Fruit fly (Drosophila melanogaster) whole organism, embryonic: ENCODE data around the gene CG14207.
A peak's percentile ranks its signal among the peaks of the same experiment; 100 is the strongest.

Experiments used
- Atf-2 ChIP-seq: fragments of 200-800 bp; sonication (Bioruptor generic); optimal IDR thresholded peaks from 2 replicates; lab custom pipeline; 2016; ENCODE audit warnings: missing biosample characterization, missing genetic modification characterization
- C15 ChIP-seq: fragments of 200-800 bp; sonication (Bioruptor generic); IDR thresholded peaks from 3 replicates; pipeline ENCODE4 v1.3.6; 2022; ENCODE audit warnings: missing biosample characterization, missing genetic modification characterization
- CG10267 ChIP-seq: fragments of 200-800 bp; sonication (Bioruptor generic); optimal IDR thresholded peaks from 2 replicates; lab custom pipeline; 2018; ENCODE audit warnings: missing biosample characterization, mild to moderate bottlenecking, missing genetic modification characterization, moderate library complexity
- CG10366 ChIP-seq: fragments of 200-800 bp; sonication (Bioruptor generic); IDR thresholded peaks from 2 replicates; pipeline ENCODE4 v1.3.6; 2022; ENCODE audit warnings: missing biosample characterization, missing genetic modification characterization
- CG15269 ChIP-seq: fragments of 200-800 bp; sonication (Bioruptor generic); optimal IDR thresholded peaks from 2 replicates; lab custom pipeline; 2018; ENCODE audit warnings: missing biosample characterization, mild to moderate bottlenecking, missing genetic modification characterization, moderate library complexity
- CG16813 ChIP-seq: fragments of 200-800 bp; sonication (Bioruptor generic); IDR thresholded peaks from 3 replicates; pipeline ENCODE4 v1.3.6; 2022; ENCODE audit warnings: missing biosample characterization, missing genetic modification characterization; ENCODE audit not compliant: partially characterized antibody
- CG17186 ChIP-seq: fragments of 200-800 bp; sonication (Bioruptor generic); optimal IDR thresholded peaks from 3 replicates; lab custom pipeline; 2017; ENCODE audit warnings: missing biosample characterization, missing genetic modification reagents, missing genetic modification characterization
- CG17568 ChIP-seq: fragments of 200-800 bp; sonication (Bioruptor generic); optimal IDR thresholded peaks from 2 replicates; lab custom pipeline; 2018; ENCODE audit warnings: missing biosample characterization, mild to moderate bottlenecking, missing genetic modification characterization, moderate library complexity
- CG18599 ChIP-seq: fragments of 200-800 bp; sonication (Bioruptor generic); optimal IDR thresholded peaks from 3 replicates; lab custom pipeline; 2017; ENCODE audit warnings: missing biosample characterization, missing genetic modification characterization, mild to moderate bottlenecking, moderate library complexity, missing genetic modification reagents
- CG2712 ChIP-seq: fragments of 200-800 bp; optimal IDR thresholded peaks from 3 replicates; lab custom pipeline; 2019; ENCODE audit warnings: missing biosample characterization, mild to moderate bottlenecking, missing genetic modification characterization, moderate library complexity
- CG3065 ChIP-seq: fragments of 200-800 bp; sonication (Bioruptor generic); optimal IDR thresholded peaks from 2 replicates; lab custom pipeline; 2016; ENCODE audit warnings: missing biosample characterization, missing genetic modification characterization
- CG31388 ChIP-seq: fragments of 200-800 bp; sonication (Bioruptor generic); optimal IDR thresholded peaks from 2 replicates; lab custom pipeline; 2016; ENCODE audit warnings: missing biosample characterization, missing genetic modification characterization
- CG34422 ChIP-seq: fragments of 200-800 bp; sonication (Bioruptor generic); IDR thresholded peaks from 3 replicates; pipeline ENCODE4 v1.3.6; 2022; ENCODE audit warnings: missing biosample characterization, missing genetic modification characterization
- CG4360 ChIP-seq: fragments of 200-800 bp; sonication (Bioruptor generic); IDR thresholded peaks from 2 replicates; pipeline ENCODE4 v1.3.6; 2022; ENCODE audit warnings: missing biosample characterization, missing genetic modification characterization
- CG6254 ChIP-seq: fragments of 200-800 bp; sonication (Bioruptor generic); optimal IDR thresholded peaks from 3 replicates; lab custom pipeline; 2017; ENCODE audit warnings: mild to moderate bottlenecking, missing biosample characterization, missing genetic modification reagents, missing genetic modification characterization
- CG9609 ChIP-seq: fragments of 200-800 bp; sonication (Bioruptor generic); optimal IDR thresholded peaks from 3 replicates; lab custom pipeline; 2016; ENCODE audit warnings: missing biosample characterization, missing genetic modification characterization
- CG9932 ChIP-seq: fragments of 200-800 bp; sonication (Bioruptor generic); IDR thresholded peaks from 2 replicates; pipeline ENCODE4 v1.3.6; 2022; ENCODE audit warnings: missing biosample characterization, missing genetic modification characterization
- Drgx ChIP-seq: fragments of 200-800 bp; sonication (Bioruptor generic); IDR thresholded peaks from 2 replicates; pipeline ENCODE4 v1.3.6; 2022; ENCODE audit warnings: missing biosample characterization, missing genetic modification characterization
- Eip74EF ChIP-seq, 2 experiments: fragments of 200-800 bp in 1 of 2; fragments of >200 bp in 1 of 2; sonication (Bioruptor generic) in 1 of 2; optimal IDR thresholded peaks; 2 replicates each; lab custom pipeline; 2017 to 2019; ENCODE audit warnings: missing biosample characterization in 2 of 2, missing genetic modification characterization in 2 of 2, mild to moderate bottlenecking in 1 of 2, moderate library complexity in 1 of 2
- Gsc ChIP-seq: fragments of 200-800 bp; sonication (Bioruptor generic); IDR thresholded peaks from 2 replicates; pipeline ENCODE4 v1.3.6; 2022; ENCODE audit warnings: missing biosample characterization, missing genetic modification characterization
- Gug ChIP-seq: fragments of 200-800 bp; sonication (Bioruptor generic); IDR thresholded peaks from 4 replicates; pipeline ENCODE4 v1.3.6; 2022; ENCODE audit warnings: missing biosample characterization, missing genetic modification characterization
- Kr ChIP-seq: fragments of 200-800 bp; sonication (Bioruptor generic); optimal IDR thresholded peaks from 2 replicates; lab custom pipeline; 2017; ENCODE audit warnings: missing biosample characterization, mild to moderate bottlenecking, missing genetic modification characterization
- Lhr ChIP-seq: fragments of 200-800 bp; sonication (Bioruptor generic); optimal IDR thresholded peaks from 3 replicates; lab custom pipeline; 2017; ENCODE audit warnings: mild to moderate bottlenecking, missing biosample characterization, missing genetic modification reagents, missing genetic modification characterization
- MTF-1 ChIP-seq: fragments of 200-800 bp; sonication (Bioruptor generic); optimal IDR thresholded peaks from 2 replicates; lab custom pipeline; 2018; ENCODE audit warnings: missing biosample characterization, mild to moderate bottlenecking, missing genetic modification characterization, borderline replicate concordance
- NfI ChIP-seq: fragments of 200-800 bp; sonication (Bioruptor generic); optimal IDR thresholded peaks from 3 replicates; lab custom pipeline; 2018; ENCODE audit warnings: missing biosample characterization, mild to moderate bottlenecking, missing genetic modification characterization, moderate library complexity
- Rfx ChIP-seq: fragments of 200-800 bp; sonication (Bioruptor generic); IDR thresholded peaks from 2 replicates; pipeline ENCODE4 v1.3.6; 2022; ENCODE audit warnings: missing biosample characterization, missing genetic modification characterization
- Usf ChIP-seq: fragments of 200-800 bp; sonication (Bioruptor generic); optimal IDR thresholded peaks from 2 replicates; lab custom pipeline; 2017; ENCODE audit warnings: missing genotype, missing biosample characterization, missing genetic modification characterization
- Xrp1 ChIP-seq: fragments of 200-800 bp; sonication (Bioruptor generic); IDR thresholded peaks from 2 replicates; pipeline ENCODE4 v1.3.6; 2022; ENCODE audit warnings: missing biosample characterization, missing genetic modification characterization
- aop ChIP-seq: fragments of 200-800 bp; sonication (Bioruptor generic); IDR thresholded peaks from 2 replicates; pipeline ENCODE4 v1.3.6; 2022; ENCODE audit warnings: missing biosample characterization, missing genetic modification characterization
- bab2 ChIP-seq: fragments of 200-800 bp; sonication (Bioruptor generic); optimal IDR thresholded peaks from 2 replicates; lab custom pipeline; 2016; ENCODE audit warnings: missing biosample characterization, missing genetic modification characterization
- cato ChIP-seq: fragments of 200-800 bp; sonication (Bioruptor generic); optimal IDR thresholded peaks from 2 replicates; lab custom pipeline; 2016; ENCODE audit warnings: missing biosample characterization, missing genetic modification characterization, borderline replicate concordance
- caup ChIP-seq: fragments of 200-800 bp; sonication (Bioruptor generic); optimal IDR thresholded peaks from 3 replicates; lab custom pipeline; 2017; ENCODE audit warnings: missing biosample characterization, mild to moderate bottlenecking, missing genetic modification characterization, moderate library complexity; ENCODE audit not compliant: severe bottlenecking
- cwo ChIP-seq: fragments of 200-800 bp; sonication (Bioruptor generic); optimal IDR thresholded peaks from 3 replicates; lab custom pipeline; 2017; ENCODE audit warnings: missing biosample characterization, missing genetic modification characterization, mild to moderate bottlenecking, moderate library complexity, missing genetic modification reagents
- dimm ChIP-seq: fragments of 200-800 bp; sonication (Bioruptor generic); IDR thresholded peaks from 2 replicates; pipeline ENCODE4 v1.3.6; 2022; ENCODE audit warnings: missing biosample characterization, missing genetic modification characterization
- dpn ChIP-seq, 2 experiments: fragments of 200-800 bp; sonication (Bioruptor generic); optimal IDR thresholded peaks; 3 replicates each; lab custom pipeline; 2016; ENCODE audit warnings: missing biosample characterization in 2 of 2, missing genetic modification characterization in 2 of 2
- fu2 ChIP-seq: fragments of 200-800 bp; sonication (Bioruptor generic); optimal IDR thresholded peaks from 2 replicates; lab custom pipeline; 2016; ENCODE audit warnings: missing biosample characterization, missing genetic modification characterization
- ind ChIP-seq: fragments of 200-800 bp; sonication (Bioruptor generic); optimal IDR thresholded peaks from 3 replicates; lab custom pipeline; 2016; ENCODE audit warnings: missing biosample characterization, missing genetic modification characterization
- klu ChIP-seq: fragments of 200-800 bp; sonication (Bioruptor generic); IDR thresholded peaks from 2 replicates; pipeline ENCODE4 v1.3.6; 2022; ENCODE audit warnings: missing biosample characterization, missing genetic modification characterization
- kni ChIP-seq: fragments of 200-800 bp; sonication (Bioruptor generic); optimal IDR thresholded peaks from 3 replicates; lab custom pipeline; 2017; ENCODE audit warnings: mild to moderate bottlenecking, missing biosample characterization, missing genetic modification reagents, missing genetic modification characterization
- lab ChIP-seq: fragments of 200-800 bp; sonication (Bioruptor generic); optimal IDR thresholded peaks from 3 replicates; lab custom pipeline; 2017; ENCODE audit warnings: missing biosample characterization, missing genetic modification characterization, mild to moderate bottlenecking, moderate library complexity, missing genetic modification reagents
- lmd ChIP-seq: fragments of 200-800 bp; sonication (Bioruptor generic); IDR thresholded peaks from 2 replicates; pipeline ENCODE4 v1.3.6; 2022; ENCODE audit warnings: missing biosample characterization, missing genetic modification characterization
- lov ChIP-seq, 2 experiments: fragments of 200-800 bp in 1 of 2; fragments of >200 bp in 1 of 2; sonication (Bioruptor generic) in 1 of 2; IDR thresholded peaks in 1 of 2; optimal IDR thresholded peaks in 1 of 2; 2 replicates in 1 of 2; 3 replicates in 1 of 2; pipeline versions ENCODE4 v1.3.6 to Lab custom; 2017 to 2022; ENCODE audit warnings: missing biosample characterization in 1 of 2, missing genetic modification characterization in 1 of 2
- prd ChIP-seq, 3 experiments: fragments of >200 bp in 2 of 3; fragments of 200-800 bp in 1 of 3; sonication (Bioruptor generic) in 1 of 3; optimal IDR thresholded peaks in 2 of 3; IDR thresholded peaks in 1 of 3; 2 replicates in 2 of 3; 3 replicates in 1 of 3; pipeline versions ENCODE4 v1.3.6 to Lab custom; 2017 to 2022; ENCODE audit warnings: missing biosample characterization in 1 of 3, missing genetic modification characterization in 1 of 3
- run ChIP-seq: fragments of 200-800 bp; sonication (Bioruptor generic); optimal IDR thresholded peaks from 3 replicates; lab custom pipeline; 2018; ENCODE audit warnings: missing biosample characterization, mild to moderate bottlenecking, missing genetic modification characterization
- sens-2 ChIP-seq: fragments of 200-800 bp; sonication (Bioruptor generic); IDR thresholded peaks from 2 replicates; pipeline ENCODE4 v1.3.6; 2022; ENCODE audit warnings: missing biosample characterization, missing genetic modification characterization
- sisA ChIP-seq: fragments of 200-800 bp; sonication (Bioruptor generic); IDR thresholded peaks from 2 replicates; pipeline ENCODE4 v1.3.6; 2022; ENCODE audit warnings: missing biosample characterization, missing genetic modification characterization
- ssp ChIP-seq: fragments of 200-800 bp; sonication (Bioruptor generic); IDR thresholded peaks from 2 replicates; pipeline ENCODE4 v1.3.6; 2022; ENCODE audit warnings: missing biosample characterization, missing genetic modification characterization
- tup ChIP-seq: fragments of 200-800 bp; sonication (Bioruptor generic); optimal IDR thresholded peaks from 2 replicates; lab custom pipeline; 2016; ENCODE audit warnings: missing biosample characterization, mild to moderate bottlenecking, missing genetic modification characterization, moderate library complexity

The CG14207 gene

DNA sequence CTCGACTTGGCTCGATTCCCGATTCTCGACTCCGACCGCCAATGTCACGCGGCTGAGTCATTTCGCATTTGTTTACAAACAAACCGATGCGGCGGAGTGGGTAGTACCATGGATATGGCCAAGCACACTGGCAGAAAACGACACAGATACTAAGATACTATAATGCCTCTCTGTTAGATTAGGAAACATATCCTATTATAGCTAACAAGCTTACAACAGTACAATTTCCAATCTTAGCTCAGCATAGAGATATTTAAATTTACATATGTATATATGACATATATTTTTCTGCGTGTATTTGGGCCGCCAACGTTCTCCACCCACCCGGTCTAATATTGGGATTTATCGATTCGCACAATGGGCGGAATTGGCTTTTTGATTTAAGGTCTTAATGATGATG, 1.0 kb upstream of the CG14207 start (continued):
- TF ChIP-seq dimm: peak; percentile 36; the same call in 1 of the 2 replicates
- peak; percentile 71 for TF ChIP-seq Xrp1
- TF ChIP-seq CG17186 (GFP tag; lab: Kevin White, UChicago): no peak
- peak; percentile 84 for TF ChIP-seq Drgx (GFP tag; lab: Robert Waterston, UW)
- TF ChIP-seq ssp (GFP tag; lab: Robert Waterston, UW): peak; percentile 59
- TF ChIP-seq Kr (GFP tag; lab: Kevin White, UChicago): no peak
- peak; percentile 19 for TF ChIP-seq CG3065 (GFP tag; lab: Kevin White, UChicago)
- TF ChIP-seq dpn (GFP tag; optimal IDR thresholded peaks at IDR 0.05; lab: Kevin White, UChicago): peak; percentile 67 to 79
- TF ChIP-seq tup (GFP tag; lab: Kevin White, UChicago): no peak
- peak; percentile 59 for TF ChIP-seq CG10267
- TF ChIP-seq lmd (GFP tag; lab: Robert Waterston, UW): peak; percentile 83
- peak; percentile 43 for TF ChIP-seq bab2 (GFP tag; lab: Kevin White, UChicago)
- peak; percentile 80 for TF ChIP-seq NfI (GFP tag; lab: Kevin White, UChicago)
- TF ChIP-seq sens-2: peak; percentile 62; the same call in 1 of the 2 replicates
- peak; percentile 88 for TF ChIP-seq CG10366 (GFP tag; lab: Robert Waterston, UW)
- TF ChIP-seq CG17568 (GFP tag; lab: Kevin White, UChicago): peak; percentile 18
- no peak for TF ChIP-seq CG4360 (GFP tag; lab: Robert Waterston, UW)
- peak; percentile 76 for TF ChIP-seq ind
- TF ChIP-seq lab (GFP tag; lab: Kevin White, UChicago): peak; percentile 89
- TF ChIP-seq MTF-1 (GFP tag; lab: Kevin White, UChicago): peak; percentile 50
- TF ChIP-seq cato (GFP tag; lab: Kevin White, UChicago): no peak
- TF ChIP-seq CG6254 (GFP tag; lab: Kevin White, UChicago): peak; percentile 39
- peak; percentile 75 for TF ChIP-seq cwo
- TF ChIP-seq Atf-2 (GFP tag; lab: Kevin White, UChicago): peak; percentile 33
- TF ChIP-seq Gug (GFP tag; lab: Robert Waterston, UW): peak; percentile 70; the same call in 3 of the 4 replicates
- TF ChIP-seq CG34422 (GFP tag; lab: Robert Waterston, UW): peak; percentile 76
- TF ChIP-seq CG31388: peak; percentile 47
- TF ChIP-seq CG9932 (GFP tag; lab: Robert Waterston, UW): peak; percentile 92
- TF ChIP-seq CG2712 (tag; lab: Kevin White, UChicago): peak; percentile 70
- TF ChIP-seq Lhr (GFP tag; lab: Kevin White, UChicago): peak; percentile 25
- TF ChIP-seq CG9609 (GFP tag; lab: Kevin White, UChicago): no peak
- TF ChIP-seq Eip74EF (GFP tag; optimal IDR thresholded peaks at IDR 0.05; lab: Kevin White, UChicago): peak in 1 of 2 experiments; percentile 55
- 0 out of 3 replicates have a peak, but pooled peaks have one; percentile 61 for TF ChIP-seq C15 (GFP tag; lab: Robert Waterston, UW)
- no peak for TF ChIP-seq lov (optimal IDR thresholded peaks at IDR 0.05; lab: Kevin White, UChicago)
- TF ChIP-seq lov (GFP tag; IDR thresholded peaks at IDR 0.05; lab: Robert Waterston, UW): no peak
- TF ChIP-seq run (tag; lab: Kevin White, UChicago): peak; percentile 34
- TF ChIP-seq caup (GFP tag; lab: Kevin White, UChicago): peak; percentile 85
- peak; percentile 74 for TF ChIP-seq klu (GFP tag; lab: Robert Waterston, UW)
- no peak for TF ChIP-seq kni (GFP tag; lab: Kevin White, UChicago)
- peak; percentile 81 for TF ChIP-seq sisA
- peak; percentile 85 for TF ChIP-seq CG15269
- peak; percentile 26 for TF ChIP-seq fu2
- no peak for TF ChIP-seq Gsc
- no peak for TF ChIP-seq prd (optimal IDR thresholded peaks at IDR 0.05; lab: Kevin White, UChicago)
- TF ChIP-seq prd (GFP tag; IDR thresholded peaks at IDR 0.05; lab: Robert Waterston, UW): peak; percentile 87
- TF ChIP-seq Usf: no peak
- TF ChIP-seq aop (GFP tag; lab: Robert Waterston, UW): peak; percentile 52; the same call in 1 of the 2 replicates
- peak; percentile 93 for TF ChIP-seq Rfx (GFP tag; lab: Robert Waterston, UW)
- TF ChIP-seq CG16813 (GFP tag; lab: Robert Waterston, UW): no peak
- TF ChIP-seq CG18599 (GFP tag; lab: Kevin White, UChicago): peak; percentile 81
